Fruit fly (Drosophila melanogaster) whole organism, wandering third instar larva: Measurements from ENCODE around the gene Fbxl4.

Experiments
- CG32264 ChIP-seq: fragments of 200-800 bp; sonication (Bioruptor generic); optimal IDR thresholded peaks from 2 replicates; lab custom pipeline; 2016; ENCODE audit warnings: missing biosample characterization, missing genetic modification characterization
- CG9705 ChIP-seq: fragments of 200-800 bp; sonication (Bioruptor generic); optimal IDR thresholded peaks from 2 replicates; lab custom pipeline; 2018; ENCODE audit warnings: missing biosample characterization, mild to moderate bottlenecking, missing genetic modification characterization
- Hr78 ChIP-seq: fragments of >200 bp; optimal IDR thresholded peaks from 2 replicates; lab custom pipeline; 2017; ENCODE audit warnings: missing biosample characterization, missing genetic modification characterization
- Rel ChIP-seq, 2 experiments: fragments of 200-800 bp; sonication (Bioruptor generic) in 1 of 2; optimal IDR thresholded peaks; 2 replicates in 1 of 2; 3 replicates in 1 of 2; lab custom pipeline; 2016 to 2019; ENCODE audit warnings: mild to moderate bottlenecking in 2 of 2, missing biosample characterization in 2 of 2, missing genetic modification characterization in 2 of 2, moderate library complexity in 1 of 2
- ey ChIP-seq: fragments of 200-800 bp; sonication (Bioruptor generic); optimal IDR thresholded peaks from 2 replicates; lab custom pipeline; 2016; ENCODE audit warnings: missing biosample characterization, missing genetic modification characterization
- pan ChIP-seq: fragments of >200 bp; optimal IDR thresholded peaks from 2 replicates; lab custom pipeline; 2017
- psq ChIP-seq: fragments of 200-800 bp; sonication (Bioruptor generic); optimal IDR thresholded peaks from 3 replicates; lab custom pipeline; 2017; ENCODE audit warnings: missing biosample characterization, mild to moderate bottlenecking, missing genetic modification characterization, moderate library complexity

DNA sequence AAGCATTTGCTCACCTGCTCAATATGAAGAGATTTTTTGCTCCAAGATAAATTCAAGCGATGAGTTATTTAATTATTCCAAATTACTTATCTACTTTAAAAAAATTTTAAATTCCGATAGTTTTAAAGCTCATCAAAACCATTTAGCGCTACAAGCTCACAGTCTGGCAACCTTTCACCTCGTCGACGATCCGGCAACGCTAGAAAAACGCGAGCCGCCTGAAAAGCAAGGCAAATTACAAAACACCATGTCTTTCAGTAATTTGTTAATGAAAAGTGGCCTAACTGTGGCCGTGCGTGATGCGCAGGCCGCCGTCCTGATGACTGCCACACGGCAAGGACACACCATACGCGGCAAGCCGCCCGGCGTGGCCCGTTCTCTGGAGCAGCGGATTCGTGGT is 11.6 kb downstream of the Fbxl4 start, which contains the start of gene mRpL38:
- TF ChIP-seq Rel (GFP tag; optimal IDR thresholded peaks at IDR 0.05; lab: Kevin White, UChicago) (no peak), Rel (tag; optimal IDR thresholded peaks at IDR 0.05; lab: Kevin White, UChicago) (no peak), ey (GFP tag; lab: Kevin White, UChicago) (no peak), pan (no peak), psq (GFP tag; lab: Kevin White, UChicago) (no peak), Hr78 (no peak), CG9705 (no peak), CG32264 (GFP tag; lab: Kevin White, UChicago) (no peak)
